Worm (Caenorhabditis elegans) whole organism, mixed stage, embryonic: Measurements from ENCODE around the gene F35F10.7.

Experiments
- M03D4.4 ChIP-seq: sonication (generic microtip); optimal IDR thresholded peaks from 2 replicates; lab custom pipeline; 2017; ENCODE audit warnings: mild to moderate bottlenecking, missing genetic modification characterization, missing compliant biosample characterization
- bed-3 ChIP-seq: fragments of 200-800 bp; sonication (Bioruptor generic); optimal IDR thresholded peaks from 3 replicates; lab custom pipeline; 2018; ENCODE audit warnings: mild to moderate bottlenecking, missing genetic modification characterization, moderate library complexity, missing compliant biosample characterization
- ceh-39 ChIP-seq: fragments of 150-350 bp; optimal IDR thresholded peaks from 2 replicates; lab custom pipeline; 2014; ENCODE audit warnings: missing biosample characterization, missing genetic modification characterization
- ceh-43 ChIP-seq: fragments of 200-800 bp; sonication (Bioruptor generic); optimal IDR thresholded peaks from 2 replicates; lab custom pipeline; 2018; ENCODE audit warnings: mild to moderate bottlenecking, missing genetic modification characterization, moderate library complexity, missing compliant biosample characterization
- ceh-83 ChIP-seq: fragments of 200-800 bp; sonication (Bioruptor generic); optimal IDR thresholded peaks from 2 replicates; lab custom pipeline; 2018; ENCODE audit warnings: mild to moderate bottlenecking, missing genetic modification characterization, missing compliant biosample characterization
- ces-1 ChIP-seq: fragments of 150-350 bp; optimal IDR thresholded peaks from 2 replicates; lab custom pipeline; 2014; ENCODE audit warnings: missing biosample characterization, missing genetic modification reagents, missing genetic modification characterization
- cnd-1 ChIP-seq: fragments of 200-800 bp; sonication (Bioruptor generic); optimal IDR thresholded peaks from 2 replicates; lab custom pipeline; 2018; ENCODE audit warnings: mild to moderate bottlenecking, missing genetic modification characterization, missing compliant biosample characterization
- drap-1 ChIP-seq: fragments of 200-800 bp; sonication (Bioruptor generic); optimal IDR thresholded peaks from 3 replicates; lab custom pipeline; 2018; ENCODE audit warnings: mild to moderate bottlenecking, missing genetic modification characterization, missing compliant biosample characterization
- elt-1 ChIP-seq: sonication (generic microtip); optimal IDR thresholded peaks from 2 replicates; lab custom pipeline; 2017; ENCODE audit warnings: missing genetic modification characterization, mild to moderate bottlenecking, missing compliant biosample characterization, antibody characterized with exemption, moderate library complexity, borderline replicate concordance; ENCODE audit not compliant: insufficient read depth
- flh-1 ChIP-seq: fragments of 200-800 bp; sonication (Bioruptor generic); optimal IDR thresholded peaks from 2 replicates; lab custom pipeline; 2018; ENCODE audit warnings: mild to moderate bottlenecking, missing genetic modification characterization, moderate library complexity, missing compliant biosample characterization
- ham-2 ChIP-seq: fragments of 200-800 bp; sonication (Bioruptor generic); optimal IDR thresholded peaks from 2 replicates; lab custom pipeline; 2018; ENCODE audit warnings: mild to moderate bottlenecking, missing genetic modification characterization, missing compliant biosample characterization
- hlh-1 ChIP-seq: fragments of 150-350 bp; optimal IDR thresholded peaks from 2 replicates; lab custom pipeline; 2014; ENCODE audit warnings: missing biosample characterization, missing genetic modification reagents, missing genetic modification characterization
- lin-13 ChIP-seq: fragments of 150-350 bp; optimal IDR thresholded peaks from 2 replicates; lab custom pipeline; 2014; ENCODE audit warnings: missing biosample characterization, missing genetic modification characterization
- lin-32 ChIP-seq: fragments of 200-800 bp; sonication (Bioruptor generic); optimal IDR thresholded peaks from 2 replicates; lab custom pipeline; 2018; ENCODE audit warnings: mild to moderate bottlenecking, missing genetic modification characterization, missing compliant biosample characterization
- lsy-2 ChIP-seq: fragments of 150-350 bp; optimal IDR thresholded peaks from 2 replicates; lab custom pipeline; 2014; ENCODE audit warnings: missing biosample characterization, missing genetic modification characterization
- mab-5 ChIP-seq: fragments of 150-350 bp; optimal IDR thresholded peaks from 2 replicates; lab custom pipeline; 2014; ENCODE audit warnings: missing biosample characterization, missing genetic modification characterization
- mep-1 ChIP-seq: fragments of 150-350 bp; optimal IDR thresholded peaks from 2 replicates; lab custom pipeline; 2017; ENCODE audit warnings: missing biosample characterization, missing genetic modification reagents, missing genetic modification characterization, inconsistent platforms
- mls-2 ChIP-seq: sonication (generic microtip); optimal IDR thresholded peaks from 2 replicates; lab custom pipeline; 2016; ENCODE audit warnings: mild to moderate bottlenecking, missing genetic modification characterization, moderate library complexity, missing compliant biosample characterization
- nhr-12 ChIP-seq: fragments of 150-350 bp; optimal IDR thresholded peaks from 2 replicates; lab custom pipeline; 2014; ENCODE audit warnings: missing biosample characterization, missing genetic modification characterization
- nhr-2 ChIP-seq: fragments of 150-350 bp; optimal IDR thresholded peaks from 2 replicates; lab custom pipeline; 2014; ENCODE audit warnings: missing biosample characterization, missing genetic modification characterization
- nhr-237 ChIP-seq: fragments of 150-350 bp; optimal IDR thresholded peaks from 2 replicates; lab custom pipeline; 2014; ENCODE audit warnings: missing biosample characterization, missing genetic modification characterization
- nhr-28 ChIP-seq: fragments of 150-350 bp; optimal IDR thresholded peaks from 2 replicates; lab custom pipeline; 2014; ENCODE audit warnings: missing biosample characterization, missing genetic modification characterization
- nhr-76 ChIP-seq: sonication (generic microtip); optimal IDR thresholded peaks from 2 replicates; lab custom pipeline; 2017; ENCODE audit warnings: missing biosample characterization, missing genetic modification characterization
- pha-4 ChIP-seq: fragments of 150-350 bp; optimal IDR thresholded peaks from 2 replicates; lab custom pipeline; 2018; ENCODE audit warnings: missing biosample characterization, missing genetic modification reagents, missing genetic modification characterization
- sem-2 ChIP-seq: fragments of 200-800 bp; sonication (Bioruptor generic); optimal IDR thresholded peaks from 2 replicates; lab custom pipeline; 2018; ENCODE audit warnings: mild to moderate bottlenecking, missing genetic modification characterization, missing compliant biosample characterization
- snpc-4 ChIP-seq: fragments of 150-350 bp; optimal IDR thresholded peaks from 2 replicates; lab custom pipeline; 2014; ENCODE audit warnings: missing biosample characterization, missing genetic modification characterization
- sptf-1 ChIP-seq: sonication (generic microtip); optimal IDR thresholded peaks from 2 replicates; lab custom pipeline; 2017; ENCODE audit warnings: mild to moderate bottlenecking, missing genetic modification characterization, moderate library complexity, missing compliant biosample characterization
- tbx-8 ChIP-seq: fragments of 200-800 bp; sonication (Bioruptor generic); optimal IDR thresholded peaks from 2 replicates; lab custom pipeline; 2018; ENCODE audit warnings: mild to moderate bottlenecking, missing genetic modification characterization, moderate library complexity, missing compliant biosample characterization
- unc-120 ChIP-seq: sonication (generic microtip); optimal IDR thresholded peaks from 2 replicates; lab custom pipeline; 2017; ENCODE audit warnings: missing genetic modification characterization, missing compliant biosample characterization; ENCODE audit not compliant: poor library complexity, severe bottlenecking
- unc-39 ChIP-seq: fragments of 150-350 bp; optimal IDR thresholded peaks from 2 replicates; lab custom pipeline; 2014; ENCODE audit warnings: missing biosample characterization, missing genetic modification characterization
- unc-62 ChIP-seq: fragments of 150-350 bp; optimal IDR thresholded peaks from 2 replicates; lab custom pipeline; 2014; ENCODE audit warnings: missing biosample characterization, missing genetic modification reagents, missing genetic modification characterization
- zip-8 ChIP-seq: fragments of 150-350 bp; optimal IDR thresholded peaks from 2 replicates; lab custom pipeline; 2014; ENCODE audit warnings: missing biosample characterization, missing genetic modification characterization
- ztf-11 ChIP-seq: fragments of 150-350 bp; optimal IDR thresholded peaks from 2 replicates; lab custom pipeline; 2014; ENCODE audit warnings: missing biosample characterization, missing genetic modification characterization

The F35F10.7 gene

ce11 chrV:3301898-3302297 is 14.7 kb upstream of the F35F10.7 start, which contains the start of gene srbc-1:
Gene srbc-1, minus strand, starts transcription at chrV:3301998.
- no peak for TF ChIP-seq mab-5 (tag; lab: Kevin White, UChicago)
- TF ChIP-seq M03D4.4 (tag; lab: Kevin White, UChicago), result no peak
- TF ChIP-seq lsy-2, result no peak
- no peak for TF ChIP-seq nhr-237 (tag; lab: Kevin White, UChicago)
- no peak for TF ChIP-seq unc-120 (tag; lab: Kevin White, UChicago)
- no peak for TF ChIP-seq nhr-2 (tag; lab: Kevin White, UChicago)
- TF ChIP-seq lin-32 (GFP tag; lab: Kevin White, UChicago), result no peak
- TF ChIP-seq ham-2, result no peak
- no peak for TF ChIP-seq zip-8 (tag; lab: Kevin White, UChicago)
- no peak for TF ChIP-seq ceh-43 (GFP tag; lab: Kevin White, UChicago)
- no peak for TF ChIP-seq ceh-83 (GFP tag; lab: Kevin White, UChicago)
- no peak for TF ChIP-seq nhr-12 (tag; lab: Kevin White, UChicago)
- no peak for TF ChIP-seq drap-1 (GFP tag; lab: Kevin White, UChicago)
- no peak for TF ChIP-seq mls-2 (tag; lab: Kevin White, UChicago)
- TF ChIP-seq, all 35 proteins: peak for 0

- no peak for TF ChIP-seq mep-1 (tag; lab: Kevin White, UChicago)
- TF ChIP-seq nhr-28, result no peak
- no peak for TF ChIP-seq nhr-2 (tag; lab: Kevin White, UChicago)
- no peak for TF ChIP-seq sptf-1
- no peak for TF ChIP-seq unc-120 (tag; lab: Kevin White, UChicago)
- no peak for TF ChIP-seq lin-13 (tag; lab: Kevin White, UChicago)
- no peak for TF ChIP-seq snpc-4
- no peak for TF ChIP-seq tbx-8 (GFP tag; lab: Kevin White, UChicago)
- TF ChIP-seq sem-2 (GFP tag; lab: Kevin White, UChicago), result no peak
- TF ChIP-seq pha-4 (tag; lab: Kevin White, UChicago), result no peak
- TF ChIP-seq ceh-83 (GFP tag; lab: Kevin White, UChicago), result no peak
- no peak for TF ChIP-seq nhr-12 (tag; lab: Kevin White, UChicago)
- TF ChIP-seq flh-1, result no peak
- no peak for TF ChIP-seq ham-2
- no peak for TF ChIP-seq nhr-237 (tag; lab: Kevin White, UChicago)
- TF ChIP-seq lin-32 (GFP tag; lab: Kevin White, UChicago), result no peak
Observed at ce11 chrV:3299437-3299836, 12.2 kb upstream of the F35F10.7 start.

- TF ChIP-seq nhr-237 (tag; lab: Kevin White, UChicago), result no peak
- TF ChIP-seq pha-4 (tag; lab: Kevin White, UChicago), result no peak
- no peak for TF ChIP-seq M03D4.4 (tag; lab: Kevin White, UChicago)
- no peak for TF ChIP-seq ces-1 (GFP tag; lab: Kevin White, UChicago)
- no peak for TF ChIP-seq nhr-28
- TF ChIP-seq lsy-2, result no peak
- TF ChIP-seq ceh-83 (GFP tag; lab: Kevin White, UChicago), result no peak
- TF ChIP-seq unc-39 (tag; lab: Kevin White, UChicago), result no peak
- TF ChIP-seq tbx-8 (GFP tag; lab: Kevin White, UChicago), result no peak
- no peak for TF ChIP-seq lin-13 (tag; lab: Kevin White, UChicago)
Observed at ce11 chrV:3297764-3298163, 10.5 kb upstream of the F35F10.7 start, which contains the start of gene srx-122. Gene srx-122, minus strand, starts transcription at chrV:3297864.

DNA sequence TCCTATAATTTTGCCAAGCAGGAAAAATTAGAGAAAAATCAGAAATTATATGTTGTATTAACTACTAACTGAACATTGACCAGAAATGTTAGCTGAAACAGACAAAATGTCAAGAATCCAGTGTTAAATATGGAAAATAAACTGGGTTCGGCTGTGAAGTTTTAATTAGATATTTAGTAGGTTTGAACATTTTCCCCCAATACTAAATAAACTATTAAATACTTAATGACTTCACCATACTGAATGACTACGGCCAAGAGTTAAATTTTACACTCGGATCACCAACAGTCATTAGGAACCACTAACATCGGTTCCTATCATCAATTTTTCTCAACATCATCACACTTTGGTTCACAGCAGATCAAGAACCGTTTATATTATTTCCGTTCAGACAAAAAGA is 8.1 kb upstream of the F35F10.7 start:
- no peak for TF ChIP-seq lin-32 (GFP tag; lab: Kevin White, UChicago)
- no peak for TF ChIP-seq ceh-39 (tag; lab: Kevin White, UChicago)
- TF ChIP-seq nhr-28, result no peak
- TF ChIP-seq ham-2, result no peak
- TF ChIP-seq ceh-83 (GFP tag; lab: Kevin White, UChicago), result no peak
- TF ChIP-seq hlh-1 (tag; lab: Kevin White, UChicago), result no peak
- no peak for TF ChIP-seq pha-4 (tag; lab: Kevin White, UChicago)
- TF ChIP-seq bed-3 (GFP tag; lab: Kevin White, UChicago), result no peak
- no peak for TF ChIP-seq zip-8 (tag; lab: Kevin White, UChicago)
- TF ChIP-seq nhr-237 (tag; lab: Kevin White, UChicago), result no peak
- TF ChIP-seq, all 35 proteins: peak for 0

ce11 chrV:3289267-3289666 is 2.0 kb upstream of the F35F10.7 start, which contains the start of gene F35F10.6:
Gene F35F10.6, minus strand, starts transcription at chrV:3289367.
- no peak for TF ChIP-seq sem-2 (GFP tag; lab: Kevin White, UChicago)
- TF ChIP-seq hlh-1 (tag; lab: Kevin White, UChicago), result no peak
- TF ChIP-seq mep-1 (tag; lab: Kevin White, UChicago), result no peak
- no peak for TF ChIP-seq unc-62 (GFP tag; lab: Kevin White, UChicago)
- no peak for TF ChIP-seq nhr-2 (tag; lab: Kevin White, UChicago)
- no peak for TF ChIP-seq elt-1 (tag; lab: Kevin White, UChicago)
- no peak for TF ChIP-seq nhr-28
- no peak for TF ChIP-seq nhr-76 (tag; lab: Kevin White, UChicago)
- TF ChIP-seq M03D4.4 (tag; lab: Kevin White, UChicago), result no peak
- no peak for TF ChIP-seq ztf-11 (tag; lab: Kevin White, UChicago)
- TF ChIP-seq drap-1 (GFP tag; lab: Kevin White, UChicago), result no peak
- no peak for TF ChIP-seq unc-39 (tag; lab: Kevin White, UChicago)
- TF ChIP-seq ceh-39 (tag; lab: Kevin White, UChicago), result no peak
- TF ChIP-seq lin-13 (tag; lab: Kevin White, UChicago), result no peak
- TF ChIP-seq cnd-1 (tag; lab: Kevin White, UChicago), result no peak
- no peak for TF ChIP-seq mls-2 (tag; lab: Kevin White, UChicago)
- no peak for TF ChIP-seq nhr-12 (tag; lab: Kevin White, UChicago)
- TF ChIP-seq zip-8 (tag; lab: Kevin White, UChicago), result no peak
- TF ChIP-seq ham-2, result no peak
- TF ChIP-seq pha-4 (tag; lab: Kevin White, UChicago), result no peak
